Worm (Caenorhabditis elegans): ENCODE measurements around the gene T23G4.2.

ce11 chrIV:13682733-13683132 is 6.6 kb downstream of the T23G4.2 start:
- TF ChIP-seq klf-2 (GFP tag; conservative IDR thresholded peaks at IDR 0.05): no peak
- TF ChIP-seq ztf-29 (GFP tag; IDR thresholded peaks at IDR 0.05): no peak
- no peak for TF ChIP-seq cog-1 (tag; optimal IDR thresholded peaks at IDR 0.05)
- TF ChIP-seq T22C8.4 (GFP tag; IDR thresholded peaks at IDR 0.05): no peak
- TF ChIP-seq flt-1 (GFP tag; IDR thresholded peaks at IDR 0.05): no peak
- no peak for TF ChIP-seq tab-1 (GFP tag; IDR thresholded peaks at IDR 0.05)

Measured in whole organism, midembryonic.